Fruit fly (Drosophila melanogaster): ENCODE data around the gene Tim17b.

Gene Tim17b

DNA sequence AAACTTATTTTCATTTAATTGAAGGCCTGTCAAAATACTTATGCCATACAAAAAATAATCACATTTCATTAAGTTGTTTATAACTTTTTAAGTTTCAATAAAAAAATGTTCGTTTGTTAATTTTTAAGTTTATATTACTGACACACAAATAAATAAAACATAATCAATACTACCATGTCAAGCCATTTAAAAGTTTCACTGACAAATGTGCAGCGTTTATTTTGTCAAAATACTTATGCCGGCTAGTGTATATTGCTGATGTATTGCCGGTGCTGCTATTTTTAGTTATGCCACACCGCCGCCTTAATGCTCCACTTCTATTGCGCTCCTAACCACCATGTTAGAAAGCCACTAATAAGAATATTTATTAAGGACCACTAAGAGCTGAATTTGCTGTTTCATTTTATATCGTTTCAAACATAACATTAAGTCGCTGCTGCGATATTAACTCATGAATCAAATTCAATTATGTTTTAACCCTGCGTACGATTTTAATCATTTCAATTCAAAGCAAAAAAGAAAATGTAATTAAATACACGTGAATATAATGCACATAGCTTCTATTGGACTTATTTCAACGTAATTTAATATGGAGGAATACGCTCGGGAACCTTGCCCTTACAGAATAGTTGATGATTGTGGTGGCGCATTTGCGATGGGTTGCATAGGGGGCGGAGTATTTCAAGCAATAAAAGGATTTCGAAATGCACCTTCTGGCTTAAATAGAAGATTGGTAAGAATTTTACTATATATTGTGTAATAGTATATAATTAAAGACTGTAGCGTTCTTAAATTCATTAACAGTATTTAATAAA lies at the start of gene Tim17b:
Gene Tim17b, plus strand, starts transcription at position 422 of the 815 bp plus-strand sequence.
- TF ChIP-seq gl (tag; optimal IDR thresholded peaks at IDR 0.05) = no peak
- TF ChIP-seq EcR (GFP tag; optimal IDR thresholded peaks at IDR 0.05) = no peak
- TF ChIP-seq fd96Ca (GFP tag; IDR thresholded peaks at IDR 0.05) = no peak
- TF ChIP-seq CG17806 (tag; optimal IDR thresholded peaks at IDR 0.05) = no peak
- TF ChIP-seq CG9948 (tag; optimal IDR thresholded peaks at IDR 0.05) = no peak
- TF ChIP-seq CG8159 (tag; optimal IDR thresholded peaks at IDR 0.05) = no peak
- no peak for TF ChIP-seq CG10348 (GFP tag; IDR thresholded peaks at IDR 0.05)
- TF ChIP-seq Snoo (tag; optimal IDR thresholded peaks at IDR 0.05) = no peak
- no peak for TF ChIP-seq CG8301 (tag; optimal IDR thresholded peaks at IDR 0.05)
- no peak for TF ChIP-seq Ets98B (GFP tag; IDR thresholded peaks at IDR 0.05)
- TF ChIP-seq CG13204 (GFP tag; optimal IDR thresholded peaks at IDR 0.05) = no peak
- TF ChIP-seq CG14655 (GFP tag; optimal IDR thresholded peaks at IDR 0.05) = no peak
- no peak for TF ChIP-seq D1 (tag; optimal IDR thresholded peaks at IDR 0.05)
- TF ChIP-seq CG34367 (tag; optimal IDR thresholded peaks at IDR 0.05) = no peak
- no peak for TF ChIP-seq CG32121 (GFP tag; IDR thresholded peaks at IDR 0.05)
- no peak for TF ChIP-seq Pif1B (GFP tag; optimal IDR thresholded peaks at IDR 0.05)
- TF ChIP-seq Pif1A (GFP tag; optimal IDR thresholded peaks at IDR 0.05) = no peak

DNA sequence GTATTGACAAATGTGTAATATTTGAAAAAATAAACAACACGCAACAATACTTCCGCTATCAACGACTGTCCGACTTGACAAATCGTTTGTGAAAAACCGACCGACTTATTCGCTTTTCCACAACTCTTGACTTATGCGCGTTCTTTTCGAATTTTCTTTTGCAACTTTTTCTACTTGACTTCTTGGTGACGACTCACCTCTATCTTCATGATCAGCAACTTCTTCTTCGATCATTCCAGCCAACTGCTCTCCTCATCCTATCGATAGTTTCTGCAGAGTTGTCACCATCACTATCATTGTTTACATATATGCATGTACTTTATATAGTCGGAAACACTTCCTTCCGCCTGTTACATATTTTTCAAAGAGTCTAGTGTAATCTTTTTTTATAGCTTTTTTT lies 719 bp upstream of the Tim17b start:
- TF ChIP-seq CG14655 (GFP tag; optimal IDR thresholded peaks at IDR 0.05) (no peak), CG15710 (tag; optimal IDR thresholded peaks at IDR 0.05) (no peak), rn (GFP tag; IDR thresholded peaks at IDR 0.05) (no peak), fd96Ca (GFP tag; IDR thresholded peaks at IDR 0.05) (no peak), CG9948 (tag; optimal IDR thresholded peaks at IDR 0.05) (no peak), EcR (GFP tag; optimal IDR thresholded peaks at IDR 0.05) (no peak), CG17806 (tag; optimal IDR thresholded peaks at IDR 0.05) (no peak), Pif1A (GFP tag; optimal IDR thresholded peaks at IDR 0.05) (no peak), CG13204 (GFP tag; optimal IDR thresholded peaks at IDR 0.05) (no peak), CG4496 (GFP tag; IDR thresholded peaks at IDR 0.05) (no peak), D1 (tag; optimal IDR thresholded peaks at IDR 0.05) (no peak), CG34367 (tag; optimal IDR thresholded peaks at IDR 0.05) (no peak), CG8301 (tag; optimal IDR thresholded peaks at IDR 0.05) (no peak), CG10348 (GFP tag; IDR thresholded peaks at IDR 0.05) (no peak), Snoo (tag; optimal IDR thresholded peaks at IDR 0.05) (no peak)

- TF ChIP-seq EcR (GFP tag; optimal IDR thresholded peaks at IDR 0.05) = no peak
- no peak for TF ChIP-seq CG12605 (GFP tag; IDR thresholded peaks at IDR 0.05)
- TF ChIP-seq CG14655 (GFP tag; optimal IDR thresholded peaks at IDR 0.05) = no peak
- no peak for TF ChIP-seq Pif1A (GFP tag; optimal IDR thresholded peaks at IDR 0.05)
- TF ChIP-seq rn (GFP tag; IDR thresholded peaks at IDR 0.05) = no peak
- TF ChIP-seq CG10348 (GFP tag; IDR thresholded peaks at IDR 0.05) = no peak
- TF ChIP-seq CG4496 (GFP tag; IDR thresholded peaks at IDR 0.05) = no peak
- no peak for TF ChIP-seq CG15710 (tag; optimal IDR thresholded peaks at IDR 0.05)
- TF ChIP-seq Pif1B (GFP tag; optimal IDR thresholded peaks at IDR 0.05) = no peak
- no peak for TF ChIP-seq CG32121 (GFP tag; IDR thresholded peaks at IDR 0.05)
- no peak for TF ChIP-seq Ets98B (GFP tag; IDR thresholded peaks at IDR 0.05)
- no peak for TF ChIP-seq CG8159 (tag; optimal IDR thresholded peaks at IDR 0.05)
- TF ChIP-seq CG17806 (tag; optimal IDR thresholded peaks at IDR 0.05) = no peak
- no peak for TF ChIP-seq CG34367 (tag; optimal IDR thresholded peaks at IDR 0.05)
- TF ChIP-seq Snoo (tag; optimal IDR thresholded peaks at IDR 0.05) = no peak
- no peak for TF ChIP-seq CG9948 (tag; optimal IDR thresholded peaks at IDR 0.05)
- TF ChIP-seq D1 (tag; optimal IDR thresholded peaks at IDR 0.05) = no peak
- TF ChIP-seq gl (tag; optimal IDR thresholded peaks at IDR 0.05) = no peak
- TF ChIP-seq CG8301 (tag; optimal IDR thresholded peaks at IDR 0.05) = no peak
- no peak for TF ChIP-seq CG13204 (GFP tag; optimal IDR thresholded peaks at IDR 0.05)
Observed at dm6 chr3R:3748563-3749156, 14.0 kb downstream of the Tim17b start.

DNA sequence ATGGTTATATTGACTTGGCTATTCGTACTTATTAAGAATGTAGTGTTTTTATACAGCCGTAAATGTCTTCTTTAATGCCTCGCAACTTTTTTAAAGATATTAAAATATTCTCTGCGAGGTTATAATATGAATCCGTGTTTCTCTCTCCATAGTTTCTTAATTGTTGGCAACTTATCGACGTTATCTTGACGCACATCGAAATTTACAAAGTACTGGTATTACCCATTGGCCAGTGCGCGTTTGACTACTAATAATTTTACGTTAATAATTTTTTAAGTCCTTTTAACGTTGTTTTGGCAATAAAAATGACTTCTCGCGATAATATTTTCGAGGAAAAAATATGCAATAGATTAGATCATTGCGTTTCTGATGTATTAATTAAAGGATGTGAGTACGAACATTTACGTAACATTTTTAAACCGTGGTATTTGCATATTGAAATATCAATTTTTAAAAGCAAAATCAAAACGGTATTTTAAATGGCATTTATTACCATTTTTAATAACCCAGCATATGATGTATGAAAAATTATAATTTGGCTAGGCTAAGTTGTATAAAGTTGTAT lies 15.6 kb downstream of the Tim17b start, which contains the start of gene CG41128:
Gene CG41128, plus strand, starts transcription at position 211 of the 565 bp plus-strand sequence.
- TF ChIP-seq CG34367 (tag; optimal IDR thresholded peaks at IDR 0.05) = no peak
- TF ChIP-seq CG13204 (GFP tag; optimal IDR thresholded peaks at IDR 0.05) = no peak
- no peak for TF ChIP-seq fd96Ca (GFP tag; IDR thresholded peaks at IDR 0.05)
- TF ChIP-seq Pif1A (GFP tag; optimal IDR thresholded peaks at IDR 0.05) = no peak
- TF ChIP-seq D1 (tag; optimal IDR thresholded peaks at IDR 0.05) = no peak
- TF ChIP-seq CG9948 (tag; optimal IDR thresholded peaks at IDR 0.05) = no peak
- no peak for TF ChIP-seq CG8159 (tag; optimal IDR thresholded peaks at IDR 0.05)
- TF ChIP-seq CG12605 (GFP tag; IDR thresholded peaks at IDR 0.05) = no peak
- no peak for TF ChIP-seq CG17806 (tag; optimal IDR thresholded peaks at IDR 0.05)
- TF ChIP-seq Ets98B (GFP tag; IDR thresholded peaks at IDR 0.05) = no peak
- no peak for TF ChIP-seq gl (tag; optimal IDR thresholded peaks at IDR 0.05)
- no peak for TF ChIP-seq Pif1B (GFP tag; optimal IDR thresholded peaks at IDR 0.05)
- TF ChIP-seq CG15710 (tag; optimal IDR thresholded peaks at IDR 0.05) = no peak
- TF ChIP-seq CG10348 (GFP tag; IDR thresholded peaks at IDR 0.05) = no peak
- TF ChIP-seq CG4496 (GFP tag; IDR thresholded peaks at IDR 0.05) = no peak
- no peak for TF ChIP-seq CG32121 (GFP tag; IDR thresholded peaks at IDR 0.05)
- no peak for TF ChIP-seq CG8301 (tag; optimal IDR thresholded peaks at IDR 0.05)

DNA sequence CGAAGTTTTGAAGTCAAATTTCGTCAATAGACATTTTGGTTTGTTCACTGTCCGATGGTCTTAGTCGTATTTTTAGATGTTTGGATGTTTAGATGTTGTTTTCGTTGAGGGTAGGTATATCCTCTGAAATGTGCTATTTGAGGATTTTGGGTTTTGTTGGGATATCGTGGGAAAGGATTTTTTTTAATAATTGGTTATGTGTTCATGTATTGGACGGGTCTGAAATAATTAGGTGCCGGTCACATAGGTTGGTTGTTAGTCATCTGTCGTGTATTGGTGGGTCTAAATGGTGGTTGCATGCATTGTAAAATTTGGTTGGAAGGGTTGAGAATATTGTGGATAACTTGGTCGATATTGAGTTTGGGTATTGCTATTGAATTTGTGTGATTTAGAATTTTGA lies 52.1 kb downstream of the Tim17b start:
- TF ChIP-seq D1 (tag; optimal IDR thresholded peaks at IDR 0.05) (no peak), CG15710 (tag; optimal IDR thresholded peaks at IDR 0.05) (no peak), fd96Ca (GFP tag; IDR thresholded peaks at IDR 0.05) (no peak), Pif1A (GFP tag; optimal IDR thresholded peaks at IDR 0.05) (no peak), Ets98B (GFP tag; IDR thresholded peaks at IDR 0.05) (no peak), gl (tag; optimal IDR thresholded peaks at IDR 0.05) (no peak), CG8159 (tag; optimal IDR thresholded peaks at IDR 0.05) (no peak), CG13204 (GFP tag; optimal IDR thresholded peaks at IDR 0.05) (no peak), Pif1B (GFP tag; optimal IDR thresholded peaks at IDR 0.05) (no peak), CG10348 (GFP tag; IDR thresholded peaks at IDR 0.05) (no peak), CG34367 (tag; optimal IDR thresholded peaks at IDR 0.05) (no peak), CG14655 (GFP tag; optimal IDR thresholded peaks at IDR 0.05) (no peak)
